Fruit fly (Drosophila melanogaster) whole organism, embryonic: ENCODE results near the gene CG3349.

ENCODE experiments used
- Abd-B ChIP-seq: fragments of 200-800 bp; sonication (Bioruptor generic); optimal IDR thresholded peaks from 2 replicates; lab custom pipeline; 2018; ENCODE audit warnings: missing biosample characterization, mild to moderate bottlenecking, missing genetic modification characterization, moderate library complexity
- CG10147 ChIP-seq: fragments of 200-800 bp; sonication (Bioruptor generic); optimal IDR thresholded peaks from 2 replicates; lab custom pipeline; 2019; ENCODE audit warnings: missing biosample characterization, mild to moderate bottlenecking, missing genetic modification characterization, moderate library complexity
- CG10321 ChIP-seq: fragments of 200-800 bp; sonication (Bioruptor generic); IDR thresholded peaks from 2 replicates; pipeline ENCODE4 v1.3.6; 2022; ENCODE audit warnings: missing biosample characterization, missing genetic modification characterization
- CG11723 ChIP-seq: fragments of 200-800 bp; sonication (Bioruptor generic); optimal IDR thresholded peaks from 2 replicates; lab custom pipeline; 2017; ENCODE audit warnings: missing biosample characterization, mild to moderate bottlenecking, missing genetic modification characterization
- CG12744 ChIP-seq: fragments of 200-800 bp; sonication (Bioruptor generic); optimal IDR thresholded peaks from 2 replicates; lab custom pipeline; 2016; ENCODE audit warnings: missing biosample characterization, missing genetic modification characterization
- CG1529 ChIP-seq: fragments of 200-800 bp; sonication (Bioruptor generic); optimal IDR thresholded peaks from 3 replicates; lab custom pipeline; 2018; ENCODE audit warnings: missing biosample characterization, missing genetic modification characterization
- CG15696 ChIP-seq: fragments of 200-800 bp; sonication (Bioruptor generic); optimal IDR thresholded peaks from 2 replicates; lab custom pipeline; 2019; ENCODE audit warnings: missing biosample characterization, mild to moderate bottlenecking, missing genetic modification characterization, moderate library complexity
- CG17612 ChIP-seq: fragments of 200-800 bp; sonication (Bioruptor generic); IDR thresholded peaks from 2 replicates; pipeline ENCODE4 v1.3.6; 2022; ENCODE audit warnings: missing biosample characterization, missing genetic modification characterization
- CG18262 ChIP-seq: fragments of 200-800 bp; optimal IDR thresholded peaks from 3 replicates; lab custom pipeline; 2019; ENCODE audit warnings: missing biosample characterization, mild to moderate bottlenecking, missing genetic modification characterization, moderate library complexity
- CG31224 ChIP-seq: fragments of 200-800 bp; sonication (Bioruptor generic); IDR thresholded peaks from 2 replicates; pipeline ENCODE4 v1.3.6; 2022; ENCODE audit warnings: missing biosample characterization, missing genetic modification characterization
- CG31388 ChIP-seq: fragments of 200-800 bp; sonication (Bioruptor generic); optimal IDR thresholded peaks from 2 replicates; lab custom pipeline; 2016; ENCODE audit warnings: missing biosample characterization, missing genetic modification characterization
- CG43689 ChIP-seq: fragments of 200-800 bp; sonication (Bioruptor generic); IDR thresholded peaks from 2 replicates; pipeline ENCODE4 v1.3.6; 2022; ENCODE audit warnings: missing biosample characterization, missing genetic modification characterization
- CG4730 ChIP-seq: fragments of 200-800 bp; sonication (Bioruptor generic); IDR thresholded peaks from 2 replicates; pipeline ENCODE4 v1.3.6; 2022; ENCODE audit warnings: missing biosample characterization, missing genetic modification characterization
- CG5180 ChIP-seq: fragments of 200-800 bp; sonication (Bioruptor generic); optimal IDR thresholded peaks from 3 replicates; lab custom pipeline; 2017; ENCODE audit warnings: missing biosample characterization, missing genetic modification characterization, mild to moderate bottlenecking, moderate library complexity, missing genetic modification reagents
- CG6272 ChIP-seq: fragments of 200-800 bp; sonication (Bioruptor generic); IDR thresholded peaks from 2 replicates; pipeline ENCODE4 v1.3.6; 2022; ENCODE audit warnings: missing biosample characterization, missing genetic modification characterization
- CG6689 ChIP-seq: fragments of 200-800 bp; sonication (Bioruptor generic); IDR thresholded peaks from 2 replicates; pipeline ENCODE4 v1.3.6; 2022; ENCODE audit warnings: missing biosample characterization, missing genetic modification characterization
- CG7271 ChIP-seq: fragments of 200-800 bp; sonication (Bioruptor generic); optimal IDR thresholded peaks from 2 replicates; lab custom pipeline; 2018; ENCODE audit warnings: missing biosample characterization, mild to moderate bottlenecking, missing genetic modification characterization, moderate library complexity
- CG7745 ChIP-seq: fragments of 200-800 bp; sonication (Bioruptor generic); optimal IDR thresholded peaks from 2 replicates; lab custom pipeline; 2018; ENCODE audit warnings: missing biosample characterization, mild to moderate bottlenecking, missing genetic modification characterization, moderate library complexity
- CG8359 ChIP-seq: fragments of 200-800 bp; sonication (Bioruptor generic); optimal IDR thresholded peaks from 2 replicates; lab custom pipeline; 2017; ENCODE audit warnings: missing biosample characterization, mild to moderate bottlenecking, missing genetic modification characterization, borderline replicate concordance
- CG8765 ChIP-seq: fragments of 200-800 bp; sonication (Bioruptor generic); IDR thresholded peaks from 2 replicates; pipeline ENCODE4 v1.3.6; 2022; ENCODE audit warnings: missing biosample characterization, missing genetic modification characterization
- CTCF ChIP-seq: fragments of 200-800 bp; sonication (Bioruptor generic); optimal IDR thresholded peaks from 2 replicates; lab custom pipeline; 2017; ENCODE audit warnings: missing biosample characterization, mild to moderate bottlenecking, missing genetic modification characterization, moderate library complexity
- Chrac-16 ChIP-seq: fragments of 200-800 bp; sonication (Bioruptor generic); optimal IDR thresholded peaks from 3 replicates; lab custom pipeline; 2016; ENCODE audit warnings: missing biosample characterization, missing genetic modification characterization
- Dip3 ChIP-seq: fragments of 200-800 bp; sonication (Bioruptor generic); optimal IDR thresholded peaks from 3 replicates; lab custom pipeline; 2016; ENCODE audit warnings: missing biosample characterization, missing genetic modification characterization
- Eip74EF ChIP-seq, 2 experiments: fragments of 200-800 bp in 1 of 2; fragments of >200 bp in 1 of 2; sonication (Bioruptor generic) in 1 of 2; optimal IDR thresholded peaks; 2 replicates each; lab custom pipeline; 2017 to 2019; ENCODE audit warnings: missing biosample characterization in 2 of 2, missing genetic modification characterization in 2 of 2, mild to moderate bottlenecking in 1 of 2, moderate library complexity in 1 of 2
- Ets97D ChIP-seq: fragments of 200-800 bp; sonication (Bioruptor generic); optimal IDR thresholded peaks from 3 replicates; lab custom pipeline; 2016; ENCODE audit warnings: missing biosample characterization, missing genetic modification characterization
- HHEX ChIP-seq: fragments of 200-800 bp; sonication (Bioruptor generic); optimal IDR thresholded peaks from 3 replicates; lab custom pipeline; 2017; ENCODE audit warnings: missing biosample characterization, mild to moderate bottlenecking, missing genetic modification characterization, missing genetic modification reagents
- Mrtf ChIP-seq: fragments of 200-800 bp; sonication (Bioruptor generic); IDR thresholded peaks from 3 replicates; pipeline ENCODE4 v1.3.6; 2022; ENCODE audit warnings: missing biosample characterization, missing genetic modification characterization
- Myb ChIP-seq: fragments of 200-800 bp; sonication (Bioruptor generic); optimal IDR thresholded peaks from 2 replicates; lab custom pipeline; 2016; ENCODE audit warnings: missing biosample characterization, missing genetic modification characterization
- NK7.1 ChIP-seq: fragments of 200-800 bp; sonication (Bioruptor generic); optimal IDR thresholded peaks from 3 replicates; lab custom pipeline; 2016; ENCODE audit warnings: missing biosample characterization, missing genetic modification characterization
- Oaz ChIP-seq: fragments of 200-800 bp; sonication (Bioruptor generic); IDR thresholded peaks from 2 replicates; pipeline ENCODE4 v1.3.6; 2022; ENCODE audit warnings: missing biosample characterization, missing genetic modification characterization
- Pdp1 ChIP-seq, 2 experiments: fragments of 200-800 bp; sonication (Bioruptor generic); optimal IDR thresholded peaks; 3 replicates each; lab custom pipeline; 2016; ENCODE audit warnings: missing biosample characterization in 2 of 2, missing genetic modification characterization in 2 of 2, mild to moderate bottlenecking in 1 of 2, moderate library complexity in 1 of 2
- Rfx ChIP-seq: fragments of 200-800 bp; sonication (Bioruptor generic); IDR thresholded peaks from 2 replicates; pipeline ENCODE4 v1.3.6; 2022; ENCODE audit warnings: missing biosample characterization, missing genetic modification characterization
- Sox102F ChIP-seq: fragments of 200-800 bp; sonication (Bioruptor generic); optimal IDR thresholded peaks from 2 replicates; lab custom pipeline; 2018; ENCODE audit warnings: missing biosample characterization, mild to moderate bottlenecking, missing genetic modification characterization, moderate library complexity
- Sry-δ ChIP-seq: fragments of 200-800 bp; sonication (Bioruptor generic); optimal IDR thresholded peaks from 2 replicates; lab custom pipeline; 2016; ENCODE audit warnings: missing biosample characterization, missing genetic modification characterization
- Tbp ChIP-seq: fragments of >200 bp; optimal IDR thresholded peaks from 2 replicates; lab custom pipeline; 2018; ENCODE audit warnings: missing biosample characterization, missing genetic modification characterization
- abd-A ChIP-seq: fragments of 200-800 bp; sonication (Bioruptor generic); optimal IDR thresholded peaks from 3 replicates; lab custom pipeline; 2019; ENCODE audit warnings: missing biosample characterization, mild to moderate bottlenecking, missing genetic modification characterization, moderate library complexity
- bigmax ChIP-seq: fragments of 200-800 bp; sonication (Bioruptor generic); optimal IDR thresholded peaks from 2 replicates; lab custom pipeline; 2018; ENCODE audit warnings: missing biosample characterization, mild to moderate bottlenecking, missing genetic modification characterization
- cwo ChIP-seq: fragments of 200-800 bp; sonication (Bioruptor generic); optimal IDR thresholded peaks from 3 replicates; lab custom pipeline; 2017; ENCODE audit warnings: missing biosample characterization, missing genetic modification characterization, mild to moderate bottlenecking, moderate library complexity, missing genetic modification reagents
- dmrt99B ChIP-seq: fragments of 200-800 bp; sonication (Bioruptor generic); optimal IDR thresholded peaks from 2 replicates; lab custom pipeline; 2018; ENCODE audit warnings: missing biosample characterization, mild to moderate bottlenecking, missing genetic modification characterization, moderate library complexity
- dysf ChIP-seq: fragments of 200-800 bp; sonication (Bioruptor generic); IDR thresholded peaks from 3 replicates; pipeline ENCODE4 v1.3.6; 2022; ENCODE audit warnings: missing biosample characterization, missing genetic modification characterization
- emc ChIP-seq: fragments of 200-800 bp; sonication (Bioruptor generic); optimal IDR thresholded peaks from 2 replicates; lab custom pipeline; 2016; ENCODE audit warnings: missing biosample characterization, missing genetic modification characterization
- ems ChIP-seq: fragments of 200-800 bp; sonication (Bioruptor generic); optimal IDR thresholded peaks from 3 replicates; lab custom pipeline; 2016; ENCODE audit warnings: missing biosample characterization, missing genetic modification characterization
- gsb-n ChIP-seq: fragments of 200-800 bp; sonication (Bioruptor generic); optimal IDR thresholded peaks from 3 replicates; lab custom pipeline; 2018; ENCODE audit warnings: missing biosample characterization, mild to moderate bottlenecking, missing genetic modification characterization
- jigr1 ChIP-seq: fragments of 200-800 bp; sonication (Bioruptor generic); IDR thresholded peaks from 3 replicates; pipeline ENCODE4 v1.3.6; 2022; ENCODE audit warnings: missing biosample characterization, missing genetic modification characterization
- kay ChIP-seq: fragments of 200-800 bp; sonication (Bioruptor generic); optimal IDR thresholded peaks from 2 replicates; lab custom pipeline; 2016; ENCODE audit warnings: missing biosample characterization, missing genetic modification characterization
- mam ChIP-seq: fragments of 200-800 bp; sonication (Bioruptor generic); optimal IDR thresholded peaks from 3 replicates; lab custom pipeline; 2016; ENCODE audit warnings: missing biosample characterization, missing genetic modification characterization
- mirr ChIP-seq: fragments of 200-800 bp; sonication (Bioruptor generic); optimal IDR thresholded peaks from 3 replicates; lab custom pipeline; 2018; ENCODE audit warnings: missing biosample characterization, mild to moderate bottlenecking, missing genetic modification characterization
- p53 ChIP-seq: fragments of 200-800 bp; sonication (Bioruptor generic); optimal IDR thresholded peaks from 2 replicates; lab custom pipeline; 2016; ENCODE audit warnings: missing biosample characterization, missing genetic modification characterization
- scrt ChIP-seq: fragments of 200-800 bp; sonication (Bioruptor generic); optimal IDR thresholded peaks from 2 replicates; lab custom pipeline; 2018; ENCODE audit warnings: missing biosample characterization, mild to moderate bottlenecking, missing genetic modification characterization, moderate library complexity
- sqz ChIP-seq: fragments of 200-800 bp; sonication (Bioruptor generic); optimal IDR thresholded peaks from 3 replicates; lab custom pipeline; 2018; ENCODE audit warnings: missing biosample characterization, mild to moderate bottlenecking, missing genetic modification characterization
- vvl ChIP-seq: fragments of 200-800 bp; sonication (Bioruptor generic); IDR thresholded peaks from 2 replicates; pipeline ENCODE4 v1.3.6; 2022; ENCODE audit warnings: missing biosample characterization, missing genetic modification characterization

CG3349 gene

dm6 chr3L:14999284-15000019 is 20.0 kb downstream of the CG3349 start, which contains the start of the genes mRpL39 and Prosbeta2 (continued):
- TF ChIP-seq Chrac-16 (GFP tag; lab: Kevin White, UChicago) (no peak), kay (GFP tag; lab: Kevin White, UChicago) (no peak), HHEX (GFP tag; lab: Kevin White, UChicago) (no peak), CG7745 (tag; lab: Kevin White, UChicago) (no peak), CG31388 (GFP tag; lab: Kevin White, UChicago) (peak; percentile 14), CG6689 (peak; percentile 72), Ets97D (GFP tag; lab: Kevin White, UChicago) (no peak), CG10147 (GFP tag; lab: Kevin White, UChicago) (peak; percentile 73), CG43689 (GFP tag; lab: Robert Waterston, UW) (peak; percentile 35; the same call in 1 of the 2 replicates), Abd-B (GFP tag; lab: Kevin White, UChicago) (no peak), CG4730 (GFP tag; lab: Robert Waterston, UW) (peak; percentile 72), CG10321 (no peak), ems (GFP tag; lab: Kevin White, UChicago) (no peak), CG17612 (no peak), Sry-δ (peak; percentile 92), Tbp (no peak), mirr (GFP tag; lab: Kevin White, UChicago) (no peak), scrt (GFP tag; lab: Kevin White, UChicago) (peak; percentile 59), emc (no peak), Sox102F (GFP tag; lab: Kevin White, UChicago) (no peak), CG6272 (GFP tag; lab: Robert Waterston, UW) (peak; percentile 85), abd-A (tag; lab: Kevin White, UChicago) (no peak), p53 (GFP tag; lab: Kevin White, UChicago) (no peak), CG8765 (GFP tag; lab: Robert Waterston, UW) (no peak), dysf (GFP tag; lab: Robert Waterston, UW) (peak; percentile 77), vvl (GFP tag; lab: Robert Waterston, UW) (peak; percentile 83), CG15696 (tag; lab: Kevin White, UChicago) (peak; percentile 43), Dip3 (GFP tag; lab: Kevin White, UChicago) (no peak), Myb (no peak), Pdp1 (GFP tag; optimal IDR thresholded peaks at IDR 0.05; lab: Kevin White, UChicago) (peak in 1 of 2 experiments; percentile 66), bigmax (GFP tag; lab: Kevin White, UChicago) (no peak), mam (GFP tag; lab: Kevin White, UChicago) (no peak), CG5180 (GFP tag; lab: Kevin White, UChicago) (no peak), CG12744 (GFP tag; lab: Kevin White, UChicago) (no peak), CG7271 (tag; lab: Kevin White, UChicago) (no peak), NK7.1 (GFP tag; lab: Kevin White, UChicago) (no peak), CG11723 (GFP tag; lab: Kevin White, UChicago) (no peak), CTCF (no peak), Oaz (GFP tag; lab: Robert Waterston, UW) (no peak), CG31224 (GFP tag; lab: Robert Waterston, UW) (no peak; the same call in 1 of the 2 replicates), Rfx (GFP tag; lab: Robert Waterston, UW) (peak; percentile 75), gsb-n (tag; lab: Kevin White, UChicago) (no peak), CG1529 (no peak), dmrt99B (tag; lab: Kevin White, UChicago) (peak; percentile 70), cwo (no peak), CG8359 (GFP tag; lab: Kevin White, UChicago) (no peak), Mrtf (GFP tag; lab: Robert Waterston, UW) (peak; percentile 65; the same call in 2 of the 3 replicates), sqz (GFP tag; lab: Kevin White, UChicago) (no peak), jigr1 (GFP tag; lab: Robert Waterston, UW) (no peak), Eip74EF (GFP tag; optimal IDR thresholded peaks at IDR 0.05; lab: Kevin White, UChicago) (no peak), CG18262 (tag; lab: Kevin White, UChicago) (peak; percentile 74)
